Worm (Caenorhabditis elegans) whole organism, L1 larva: ENCODE results near the gene ZK185.4.

Experiments
- elt-3 ChIP-seq, 6 experiments: fragments of 150-350 bp in 1 of 6; sonication (generic microtip); optimal IDR thresholded peaks; 2 replicates each; lab custom pipeline; 2017 to 2018; ENCODE audit warnings: missing biosample characterization in 6 of 6, missing genetic modification characterization in 6 of 6, inconsistent platforms in 1 of 6
- ets-5 ChIP-seq: fragments of 200-800 bp; sonication (Bioruptor generic); IDR thresholded peaks from 2 replicates; pipeline ENCODE4 v1.3.6; 2022; ENCODE audit warnings: missing genetic modification characterization, missing compliant biosample characterization
- fkh-10 ChIP-seq: sonication (generic microtip); optimal IDR thresholded peaks from 2 replicates; lab custom pipeline; 2017; ENCODE audit warnings: missing biosample characterization, missing genetic modification reagents, missing genetic modification characterization
- fkh-4 ChIP-seq: sonication (generic microtip); optimal IDR thresholded peaks from 2 replicates; lab custom pipeline; 2016; ENCODE audit warnings: missing compliant biosample characterization, missing genetic modification characterization, borderline replicate concordance
- mep-1 ChIP-seq: fragments of 150-350 bp; optimal IDR thresholded peaks from 2 replicates; lab custom pipeline; 2014; ENCODE audit warnings: missing biosample characterization, missing genetic modification characterization
- nhr-11 ChIP-seq: fragments of 150-350 bp; optimal IDR thresholded peaks from 2 replicates; lab custom pipeline; 2014; ENCODE audit warnings: missing biosample characterization, missing genetic modification characterization
- nhr-76 ChIP-seq: sonication (generic microtip); optimal IDR thresholded peaks from 2 replicates; lab custom pipeline; 2017; ENCODE audit warnings: missing biosample characterization, missing genetic modification characterization
- pax-3 ChIP-seq: fragments of 200-800 bp; sonication (Bioruptor generic); optimal IDR thresholded peaks from 2 replicates; lab custom pipeline; 2018; ENCODE audit warnings: mild to moderate bottlenecking, missing genetic modification characterization, moderate library complexity, missing compliant biosample characterization
- pqm-1 ChIP-seq: sonication (generic microtip); optimal IDR thresholded peaks from 3 replicates; lab custom pipeline; 2017; ENCODE audit warnings: missing biosample characterization, missing genetic modification characterization
- sup-37 ChIP-seq: fragments of 200-800 bp; sonication (Bioruptor generic); optimal IDR thresholded peaks from 2 replicates; lab custom pipeline; 2018; ENCODE audit warnings: mild to moderate bottlenecking, missing genetic modification characterization, missing compliant biosample characterization
- tbx-2 ChIP-seq: sonication (generic microtip); optimal IDR thresholded peaks from 2 replicates; lab custom pipeline; 2016; ENCODE audit warnings: missing genetic modification characterization, missing compliant biosample characterization
- unc-62 ChIP-seq: fragments of 150-350 bp; optimal IDR thresholded peaks from 2 replicates; lab custom pipeline; 2014; ENCODE audit warnings: missing biosample characterization, missing genetic modification reagents, missing genetic modification characterization

- TF ChIP-seq ets-5 (no peak), nhr-76 (tag; lab: Kevin White, UChicago) (no peak), fkh-4 (tag; lab: Kevin White, UChicago) (no peak), pqm-1 (tag; lab: Kevin White, UChicago) (no peak), fkh-10 (GFP tag; lab: Kevin White, UChicago) (no peak), elt-3 (tag; optimal IDR thresholded peaks at IDR 0.05; lab: Kevin White, UChicago) (no peak), mep-1 (tag; lab: Kevin White, UChicago) (no peak), unc-62 (GFP tag; lab: Kevin White, UChicago) (no peak), tbx-2 (no peak), nhr-11 (tag; lab: Kevin White, UChicago) (no peak), sup-37 (no peak), pax-3 (tag; lab: Kevin White, UChicago) (no peak)
These were observed 8.0 kb downstream of the ZK185.4 start, which contains the start of gene ZK180.6 for ce11 chrIV:4524943-4525342.
